Fruit fly (Drosophila melanogaster): Measurements from ENCODE around the gene chp.

The chp gene

DNA sequence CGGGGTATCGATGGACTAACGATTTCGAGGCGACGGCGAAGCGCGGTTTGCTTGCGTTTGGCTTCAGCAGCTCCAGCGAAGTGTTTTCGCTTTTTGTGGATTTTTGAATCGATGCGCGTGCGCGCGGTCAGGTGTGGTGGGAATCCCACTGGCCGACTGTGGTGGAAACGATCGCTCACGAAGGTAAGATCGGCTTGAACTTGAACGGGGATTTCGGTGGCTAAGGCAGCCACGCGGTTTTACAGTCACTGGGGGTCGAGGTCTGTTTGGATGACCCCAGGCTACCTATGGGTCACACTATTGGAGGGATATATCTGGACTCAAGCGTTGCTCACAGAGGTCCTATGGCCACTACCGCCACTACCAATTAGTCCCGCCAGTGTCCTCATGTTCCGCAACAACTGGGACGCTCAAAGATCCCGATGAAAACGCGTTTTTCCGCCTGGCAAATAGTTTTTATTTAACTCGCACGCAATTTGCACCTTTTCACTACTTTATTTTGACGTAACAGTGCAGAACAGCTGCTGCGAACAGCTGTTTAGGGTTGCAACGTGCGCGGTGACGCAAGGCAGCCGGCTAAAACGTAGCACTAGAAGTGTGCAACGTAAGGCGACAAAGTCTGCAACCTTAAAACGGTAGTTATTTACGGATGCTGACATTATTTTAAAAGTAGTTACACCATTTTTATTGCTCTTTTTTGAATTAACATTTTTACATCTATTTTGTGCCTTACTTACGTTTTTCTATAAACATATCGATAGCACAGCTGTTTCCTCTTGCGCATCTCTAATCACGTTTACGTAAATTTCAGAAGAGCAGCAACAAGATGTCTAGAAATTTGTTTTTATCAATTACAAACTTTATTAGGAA lies 41.8 kb upstream of the chp start, which contains the start of the genes qless and mRpL32 (continued):
- TF ChIP-seq Sry-β (GFP tag; optimal IDR thresholded peaks at IDR 0.05) (peak; percentile 21), disco-r (GFP tag; optimal IDR thresholded peaks at IDR 0.05) (no peak), trh (GFP tag; optimal IDR thresholded peaks at IDR 0.05) (no peak), insv (GFP tag; optimal IDR thresholded peaks at IDR 0.05) (no peak), Hmx (GFP tag; optimal IDR thresholded peaks at IDR 0.05) (no peak), CG3726 (GFP tag; IDR thresholded peaks at IDR 0.05) (peak; percentile 71; the same call in 1 of the 3 replicates), Eip74EF (GFP tag; optimal IDR thresholded peaks at IDR 0.05) (no peak), amos (GFP tag; IDR thresholded peaks at IDR 0.05; ENCODE audit: partially characterized antibody) (peak; percentile 65), CG32767 (GFP tag; IDR thresholded peaks at IDR 0.05) (peak; percentile 54), cg (GFP tag; optimal IDR thresholded peaks at IDR 0.05) (no peak), CG1529 (GFP tag; optimal IDR thresholded peaks at IDR 0.05) (no peak), Elba2 (GFP tag; optimal IDR thresholded peaks at IDR 0.05) (no peak), stwl (tag; optimal IDR thresholded peaks at IDR 0.05) (peak; percentile 54), CG1603 (tag; optimal IDR thresholded peaks at IDR 0.05) (peak; percentile 57), HLH54F (GFP tag; optimal IDR thresholded peaks at IDR 0.05) (peak; percentile 58), CG5953 (GFP tag; IDR thresholded peaks at IDR 0.05) (no peak), CG17186 (GFP tag; optimal IDR thresholded peaks at IDR 0.05) (peak; percentile 78), CG8089 (GFP tag; optimal IDR thresholded peaks at IDR 0.05) (no peak), Dip2 (GFP tag; IDR thresholded peaks at IDR 0.05) (peak; percentile 29; the same call in 1 of the 2 replicates), CG17568 (GFP tag; optimal IDR thresholded peaks at IDR 0.05) (no peak), CG12104 (GFP tag; optimal IDR thresholded peaks at IDR 0.05) (peak; percentile 6), CG9876 (GFP tag; optimal IDR thresholded peaks at IDR 0.05) (peak; percentile 4), CG11695 (GFP tag; IDR thresholded peaks at IDR 0.05) (peak; percentile 78; the same call in 2 of the 3 replicates), CG5180 (GFP tag; optimal IDR thresholded peaks at IDR 0.05) (no peak), chn (GFP tag; optimal IDR thresholded peaks at IDR 0.05) (peak; percentile 36), jumu (GFP tag; optimal IDR thresholded peaks at IDR 0.05) (peak; percentile 83), Xrp1 (GFP tag; IDR thresholded peaks at IDR 0.05) (peak; percentile 91), p53 (GFP tag; optimal IDR thresholded peaks at IDR 0.05) (no peak), CG6791 (GFP tag; IDR thresholded peaks at IDR 0.05; ENCODE audit: partially characterized antibody) (peak; percentile 22; the same call in 1 of the 3 replicates), CG10543 (GFP tag; optimal IDR thresholded peaks at IDR 0.05) (no peak), Taf1 (GFP tag; IDR thresholded peaks at IDR 0.05) (peak; percentile 79), Fer3 (tag; optimal IDR thresholded peaks at IDR 0.05) (no peak), Lim3 (GFP tag; IDR thresholded peaks at IDR 0.05) (no peak), wdn (GFP tag; IDR thresholded peaks at IDR 0.05) (no peak), CG10431 (GFP tag; optimal IDR thresholded peaks at IDR 0.05) (no peak), Abd-B (GFP tag; optimal IDR thresholded peaks at IDR 0.05) (no peak), gem (tag; optimal IDR thresholded peaks at IDR 0.05) (peak; percentile 72), pnt (GFP tag; optimal IDR thresholded peaks at IDR 0.05) (peak; percentile 39), Dek (tag; optimal IDR thresholded peaks at IDR 0.05) (no peak), sna (GFP tag; IDR thresholded peaks at IDR 0.05; ENCODE audit: partially characterized antibody) (peak; percentile 77), gcm2 (GFP tag; optimal IDR thresholded peaks at IDR 0.05) (no peak), run (tag; optimal IDR thresholded peaks at IDR 0.05) (no peak), ase (GFP tag; IDR thresholded peaks at IDR 0.05) (peak; percentile 77), gt (GFP tag; IDR thresholded peaks at IDR 0.05) (peak; percentile 80), Mes4 (GFP tag; optimal IDR thresholded peaks at IDR 0.05) (peak; percentile 40), Dll (GFP tag; IDR thresholded peaks at IDR 0.05; ENCODE audit: partially characterized antibody) (peak; percentile 92), CG3995 (GFP tag; optimal IDR thresholded peaks at IDR 0.05) (peak; percentile 65), schlank (tag; optimal IDR thresholded peaks at IDR 0.05) (no peak), sens (GFP tag) (peak; percentile 94)

Data from whole organism, embryonic.